Fruit fly (Drosophila melanogaster) whole organism, adult: ENCODE data around the gene trem.

ENCODE experiments used
- CG12768 ChIP-seq: fragments of 200-800 bp; sonication (Bioruptor generic); optimal IDR thresholded peaks from 2 replicates; lab custom pipeline; 2017; ENCODE audit warnings: missing biosample characterization, missing genetic modification characterization, mild to moderate bottlenecking, moderate library complexity, missing genetic modification reagents
- CG7045 ChIP-seq: fragments of 200-800 bp; sonication (Bioruptor generic); optimal IDR thresholded peaks from 2 replicates; lab custom pipeline; 2017; ENCODE audit warnings: missing biosample characterization, mild to moderate bottlenecking, missing genetic modification characterization
- CG7101 ChIP-seq: fragments of 200-800 bp; sonication (Bioruptor generic); optimal IDR thresholded peaks from 2 replicates; lab custom pipeline; 2018; ENCODE audit warnings: missing biosample characterization, mild to moderate bottlenecking, missing genetic modification characterization, moderate library complexity
- Clk ChIP-seq: fragments of 200-800 bp; sonication (Bioruptor generic); optimal IDR thresholded peaks from 2 replicates; lab custom pipeline; 2017; ENCODE audit warnings: missing biosample characterization, missing genetic modification characterization
- Hr96 ChIP-seq: fragments of 200-800 bp; sonication (Bioruptor generic); optimal IDR thresholded peaks from 2 replicates; lab custom pipeline; 2016; ENCODE audit warnings: missing biosample characterization, missing genetic modification characterization
- bab1 ChIP-seq: fragments of 200-800 bp; sonication (Bioruptor generic); optimal IDR thresholded peaks from 3 replicates; lab custom pipeline; 2019; ENCODE audit warnings: missing biosample characterization, mild to moderate bottlenecking, missing genetic modification characterization, moderate library complexity
- toe ChIP-seq: fragments of 200-800 bp; sonication (Bioruptor generic); optimal IDR thresholded peaks from 2 replicates; lab custom pipeline; 2016; ENCODE audit warnings: missing biosample characterization, missing genetic modification characterization

dm6 chr3R:20059650-20060049 lies 28.5 kb upstream of the trem start, which contains the start of gene CG4390:
- TF ChIP-seq bab1 (GFP tag; lab: Kevin White, UChicago) = no peak
- no peak for TF ChIP-seq Clk (GFP tag; lab: Kevin White, UChicago)
- no peak for TF ChIP-seq CG12768 (GFP tag; lab: Kevin White, UChicago)
- no peak for TF ChIP-seq CG7045 (GFP tag; lab: Kevin White, UChicago)
- TF ChIP-seq Hr96 (GFP tag; lab: Kevin White, UChicago) = no peak
- no peak for TF ChIP-seq CG7101 (tag; lab: Kevin White, UChicago)
- no peak for TF ChIP-seq toe (GFP tag; lab: Kevin White, UChicago)
